Worm (Caenorhabditis elegans) whole organism, L4 larva: ENCODE data around the gene unk-1.

Experiments used
- D1046.2 ChIP-seq: fragments of 200-800 bp; sonication (Bioruptor generic); IDR thresholded peaks from 2 replicates; pipeline ENCODE4 v1.3.6; 2022; ENCODE audit warnings: missing genetic modification characterization, missing compliant biosample characterization
- F37D6.2 ChIP-seq: sonication (generic microtip); optimal IDR thresholded peaks from 2 replicates; lab custom pipeline; 2016; ENCODE audit warnings: mild to moderate bottlenecking, missing genetic modification characterization, missing compliant biosample characterization
- T26A8.4 ChIP-seq: fragments of 200-800 bp; sonication (Bioruptor generic); IDR thresholded peaks from 2 replicates; pipeline ENCODE4 v1.3.6; 2022; ENCODE audit warnings: missing genetic modification characterization, missing compliant biosample characterization
- Y48G9A.11 ChIP-seq: fragments of 200-800 bp; sonication (Bioruptor generic); IDR thresholded peaks from 2 replicates; pipeline ENCODE4 v1.3.6; 2022; ENCODE audit warnings: missing genetic modification reagents, missing genetic modification characterization, missing compliant biosample characterization
- Y75B8A.6 ChIP-seq: fragments of 200-800 bp; sonication (Bioruptor generic); IDR thresholded peaks from 2 replicates; pipeline ENCODE4 v1.3.6; 2022; ENCODE audit warnings: missing genetic modification reagents, missing genetic modification characterization, missing compliant biosample characterization
- ZK337.2 ChIP-seq: fragments of 200-800 bp; sonication (Bioruptor generic); IDR thresholded peaks from 2 replicates; pipeline ENCODE4 v1.3.6; 2022; ENCODE audit warnings: missing genetic modification reagents, missing genetic modification characterization, missing compliant biosample characterization
- arid-1 ChIP-seq: fragments of 200-800 bp; sonication (Bioruptor generic); conservative IDR thresholded peaks from 2 replicates; pipeline ENCODE4 v1.3.6; 2022; ENCODE audit warnings: missing genetic modification reagents, missing genetic modification characterization, missing compliant biosample characterization
- attf-4 ChIP-seq: sonication (generic microtip); optimal IDR thresholded peaks from 3 replicates; lab custom pipeline; 2017; ENCODE audit warnings: missing biosample characterization, missing genetic modification characterization
- ctbp-1 ChIP-seq: fragments of 200-800 bp; sonication (Bioruptor generic); IDR thresholded peaks from 2 replicates; pipeline ENCODE4 v1.3.6; 2022; ENCODE audit warnings: missing genetic modification reagents, missing genetic modification characterization, missing compliant biosample characterization
- daf-12 ChIP-seq: fragments of 150-350 bp; optimal IDR thresholded peaks from 2 replicates; lab custom pipeline; 2014; ENCODE audit warnings: missing biosample characterization, missing genetic modification reagents, missing genetic modification characterization
- daf-16 ChIP-seq, 3 experiments: sonication (generic microtip); optimal IDR thresholded peaks; 2 replicates each; lab custom pipeline; 2016 to 2017; ENCODE audit warnings: missing genetic modification characterization in 3 of 3, missing genetic modification reagents in 3 of 3, mild to moderate bottlenecking in 2 of 3, missing compliant biosample characterization in 2 of 3, missing biosample characterization in 1 of 3, moderate library complexity in 1 of 3
- daf-8 ChIP-seq: fragments of 200-800 bp; sonication (Bioruptor generic); IDR thresholded peaks from 2 replicates; pipeline ENCODE4 v1.3.6; 2022; ENCODE audit warnings: missing genetic modification characterization, missing compliant biosample characterization
- dmd-8 ChIP-seq: fragments of 200-800 bp; sonication (Bioruptor generic); IDR thresholded peaks from 2 replicates; pipeline ENCODE4 v1.3.6; 2022; ENCODE audit warnings: missing genetic modification characterization, missing compliant biosample characterization
- dve-1 ChIP-seq: sonication (generic microtip); optimal IDR thresholded peaks from 2 replicates; lab custom pipeline; 2017; ENCODE audit warnings: antibody characterized with exemption, mild to moderate bottlenecking, missing genetic modification characterization, missing compliant biosample characterization; ENCODE audit not compliant: insufficient read depth
- egl-27 ChIP-seq: sonication (generic microtip); optimal IDR thresholded peaks from 3 replicates; lab custom pipeline; 2017; ENCODE audit warnings: missing biosample characterization, missing genetic modification reagents, missing genetic modification characterization
- fos-1 ChIP-seq: fragments of 150-350 bp; optimal IDR thresholded peaks from 2 replicates; lab custom pipeline; 2014; ENCODE audit warnings: missing biosample characterization, missing genetic modification characterization
- gei-8 ChIP-seq: fragments of 200-800 bp; sonication (Bioruptor generic); optimal IDR thresholded peaks from 2 replicates; lab custom pipeline; 2018; ENCODE audit warnings: mild to moderate bottlenecking, missing genetic modification characterization, missing compliant biosample characterization
- hmg-1.1 ChIP-seq: fragments of 200-800 bp; sonication (Bioruptor generic); IDR thresholded peaks from 2 replicates; pipeline ENCODE4 v1.3.6; 2022; ENCODE audit warnings: missing genetic modification reagents, missing genetic modification characterization, missing compliant biosample characterization
- jun-1 ChIP-seq: fragments of 150-350 bp; optimal IDR thresholded peaks from 2 replicates; lab custom pipeline; 2014; ENCODE audit warnings: missing biosample characterization, missing genetic modification reagents, missing genetic modification characterization
- lin-15B ChIP-seq: fragments of 150-350 bp; sonication (generic microtip); optimal IDR thresholded peaks from 3 replicates; lab custom pipeline; 2014; ENCODE audit warnings: missing biosample characterization, missing genetic modification characterization
- lin-39 ChIP-seq: fragments of 150-350 bp; optimal IDR thresholded peaks from 2 replicates; lab custom pipeline; 2014; ENCODE audit warnings: missing biosample characterization, missing genetic modification reagents, missing genetic modification characterization
- madf-5 ChIP-seq, 2 experiments: fragments of 200-800 bp; sonication (Bioruptor generic); IDR thresholded peaks; 2 replicates each; pipeline ENCODE4 v1.3.6; 2022; ENCODE audit warnings: missing compliant biosample characterization in 2 of 2, missing genetic modification characterization in 2 of 2
- madf-9 ChIP-seq: fragments of 200-800 bp; sonication (Bioruptor generic); conservative IDR thresholded peaks from 2 replicates; pipeline ENCODE4 v1.3.6; 2022; ENCODE audit warnings: missing genetic modification reagents, missing genetic modification characterization, missing compliant biosample characterization
- mep-1 ChIP-seq: fragments of 150-350 bp; sonication (generic microtip); optimal IDR thresholded peaks from 3 replicates; lab custom pipeline; 2014; ENCODE audit warnings: missing biosample characterization, missing genetic modification characterization
- mes-2 ChIP-seq: sonication (generic microtip); optimal IDR thresholded peaks from 2 replicates; lab custom pipeline; 2016; ENCODE audit warnings: missing genotype, mild to moderate bottlenecking, missing genetic modification characterization, missing compliant biosample characterization; ENCODE audit not compliant: poor library complexity, severe bottlenecking
- nhr-237 ChIP-seq: sonication (generic microtip); optimal IDR thresholded peaks from 2 replicates; lab custom pipeline; 2017; ENCODE audit warnings: missing biosample characterization, missing genetic modification characterization
- nhr-76 ChIP-seq: fragments of 150-350 bp; optimal IDR thresholded peaks from 2 replicates; lab custom pipeline; 2014; ENCODE audit warnings: missing biosample characterization, missing genetic modification characterization
- pha-4 ChIP-seq, 2 experiments: fragments of 150-350 bp in 1 of 2; fragments of 200-800 bp in 1 of 2; sonication (Bioruptor generic) in 1 of 2; IDR thresholded peaks in 1 of 2; optimal IDR thresholded peaks in 1 of 2; 2 replicates each; pipeline versions ENCODE4 v1.3.6 to Lab custom; 2014 to 2022; ENCODE audit warnings: missing genetic modification characterization in 2 of 2, missing genetic modification reagents in 2 of 2, missing biosample characterization in 1 of 2, missing compliant biosample characterization in 1 of 2
- php-3 ChIP-seq: fragments of 200-800 bp; sonication (Bioruptor generic); IDR thresholded peaks from 2 replicates; pipeline ENCODE4 v1.3.6; 2022; ENCODE audit warnings: missing genetic modification reagents, missing genetic modification characterization, missing compliant biosample characterization
- rbr-2 ChIP-seq: sonication (generic microtip); optimal IDR thresholded peaks from 2 replicates; lab custom pipeline; 2016; ENCODE audit warnings: missing genotype, missing genetic modification characterization, missing compliant biosample characterization
- sdz-12 ChIP-seq: fragments of 200-800 bp; sonication (Bioruptor generic); optimal IDR thresholded peaks from 2 replicates; lab custom pipeline; 2018; ENCODE audit warnings: mild to moderate bottlenecking, missing genetic modification characterization, missing compliant biosample characterization
- snpc-1.2 ChIP-seq: fragments of 200-800 bp; sonication (Bioruptor generic); IDR thresholded peaks from 2 replicates; pipeline ENCODE4 v1.3.6; 2022; ENCODE audit warnings: missing genetic modification reagents, missing genetic modification characterization, missing compliant biosample characterization
- spr-1 ChIP-seq: sonication (generic microtip); optimal IDR thresholded peaks from 2 replicates; lab custom pipeline; 2016; ENCODE audit warnings: mild to moderate bottlenecking, missing genetic modification characterization, missing compliant biosample characterization
- tra-1 ChIP-seq: fragments of 200-800 bp; sonication (Bioruptor generic); IDR thresholded peaks from 2 replicates; pipeline ENCODE4 v1.3.6; 2022; ENCODE audit warnings: missing genetic modification reagents, missing genetic modification characterization, missing compliant biosample characterization
- vab-7 ChIP-seq: fragments of 200-800 bp; sonication (Bioruptor generic); IDR thresholded peaks from 2 replicates; pipeline ENCODE4 v1.3.6; 2022; ENCODE audit warnings: missing genetic modification reagents, missing genetic modification characterization, missing compliant biosample characterization
- zfp-2 ChIP-seq: sonication (generic microtip); optimal IDR thresholded peaks from 2 replicates; lab custom pipeline; 2016; ENCODE audit warnings: mild to moderate bottlenecking, missing genetic modification characterization, missing compliant biosample characterization
- zip-11 ChIP-seq: fragments of 200-800 bp; sonication (Bioruptor generic); IDR thresholded peaks from 2 replicates; pipeline ENCODE4 v1.3.6; 2022; ENCODE audit warnings: missing genetic modification characterization, missing compliant biosample characterization
- ztf-11 ChIP-seq: fragments of 150-350 bp; optimal IDR thresholded peaks from 2 replicates; lab custom pipeline; 2014; ENCODE audit warnings: missing biosample characterization, missing genetic modification characterization

Gene unk-1

DNA sequence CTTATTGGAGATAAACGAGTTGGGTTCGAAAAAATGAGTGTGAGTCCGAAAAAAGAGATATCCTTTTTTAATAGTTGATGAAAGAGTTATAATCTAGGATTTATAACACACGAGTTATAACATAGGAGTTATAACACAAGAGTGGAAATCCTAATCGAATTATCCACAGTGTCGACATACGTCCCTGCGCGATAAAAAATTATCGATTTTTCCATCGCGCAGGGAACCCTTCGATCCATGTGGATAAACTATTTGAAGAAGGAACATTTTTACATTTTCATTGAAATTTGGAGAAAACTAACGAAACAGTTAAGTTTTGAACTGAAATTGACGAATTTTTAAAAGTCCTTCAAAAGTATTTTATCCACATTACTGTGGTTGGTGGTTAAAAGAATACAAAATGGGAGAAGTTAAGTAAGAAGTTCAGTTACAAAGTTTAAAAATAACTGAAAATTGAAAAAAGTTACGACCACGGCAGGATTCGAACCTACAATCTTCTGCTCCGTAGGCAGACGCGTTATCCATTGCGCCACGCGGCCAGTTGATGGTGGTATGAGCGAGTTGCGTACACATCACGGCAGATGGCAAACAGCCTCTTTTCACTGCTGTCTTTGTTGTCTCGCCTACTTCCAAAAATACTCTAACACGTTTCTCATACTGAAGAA is 21.6 kb downstream of the unk-1 start (continued):
- TF ChIP-seq rbr-2 (peak; percentile 98), snpc-1.2 (GFP tag; lab: Robert Waterston, UW) (peak; percentile 83), spr-1 (tag; lab: Kevin White, UChicago) (peak; percentile 97), lin-39 (peak; percentile 93), mep-1 (tag; lab: Kevin White, UChicago) (peak; percentile 100), T26A8.4 (GFP tag; lab: Robert Waterston, UW) (peak; percentile 100), daf-16 (GFP tag; optimal IDR thresholded peaks at IDR 0.05; lab: Kevin White, UChicago) (peak; percentile 96 to 98), daf-16 (tag; optimal IDR thresholded peaks at IDR 0.05; lab: Kevin White, UChicago) (peak; percentile 60), sdz-12 (no peak), dve-1 (tag; lab: Kevin White, UChicago) (peak; percentile 100), dmd-8 (GFP tag; lab: Robert Waterston, UW) (peak; percentile 90), hmg-1.1 (peak; percentile 99), ZK337.2 (peak; percentile 93), egl-27 (tag; lab: Kevin White, UChicago) (peak; percentile 84), D1046.2 (GFP tag; lab: Robert Waterston, UW) (peak; percentile 82), Y75B8A.6 (GFP tag; lab: Robert Waterston, UW) (peak; percentile 52; the same call in 1 of the 2 replicates), madf-9 (GFP tag; lab: Robert Waterston, UW) (peak; percentile 98), mes-2 (tag; lab: Kevin White, UChicago) (peak; percentile 98)

DNA sequence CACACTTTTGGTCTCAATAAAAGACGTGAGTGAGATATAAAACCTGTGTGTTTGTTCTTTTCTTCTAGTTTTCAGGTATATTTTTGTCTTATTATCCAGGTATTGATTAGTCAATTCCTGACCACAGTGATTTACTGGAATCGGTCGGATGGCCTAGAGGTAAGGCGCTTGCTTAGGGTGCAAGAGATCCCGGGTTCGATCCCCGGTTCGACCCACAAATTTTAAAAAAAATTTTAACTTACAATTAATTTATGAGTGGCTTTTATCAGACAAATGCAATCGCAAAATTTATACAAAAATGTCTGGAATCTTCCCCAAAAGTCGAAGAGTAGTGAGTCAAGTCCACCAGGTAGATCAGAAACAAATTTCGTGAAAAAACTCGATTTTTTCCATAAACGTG is 22.6 kb downstream of the unk-1 start:
- TF ChIP-seq pha-4 (GFP tag; IDR thresholded peaks at IDR 0.05; lab: Robert Waterston, UW) (peak; percentile 46; the same call in 1 of the 2 replicates), pha-4 (tag; optimal IDR thresholded peaks at IDR 0.05; lab: Kevin White, UChicago) (no peak), arid-1 (GFP tag; lab: Robert Waterston, UW) (0 out of 2 replicates have a peak, but pooled peaks have one; percentile 55), snpc-1.2 (GFP tag; lab: Robert Waterston, UW) (peak; percentile 85), madf-5 (GFP tag; IDR thresholded peaks at IDR 0.05; lab: Robert Waterston, UW) (no peak)

ce11 chrX:8040967-8041366 is 26.2 kb downstream of the unk-1 start, which contains the start of gene xol-1:
Gene xol-1 (plus strand): TSS chrX:8041313.
- no peak for TF ChIP-seq mep-1 (tag; lab: Kevin White, UChicago)
- peak; percentile 77 for TF ChIP-seq tra-1 (GFP tag; lab: Robert Waterston, UW)
- no peak for TF ChIP-seq nhr-237
- TF ChIP-seq spr-1 (tag; lab: Kevin White, UChicago), result no peak
- TF ChIP-seq daf-12 (tag; lab: Kevin White, UChicago), result no peak
- no peak for TF ChIP-seq fos-1 (tag; lab: Kevin White, UChicago)
- no peak for TF ChIP-seq daf-8 (GFP tag; lab: Robert Waterston, UW)

ce11 chrX:8045152-8045551 is 30.4 kb downstream of the unk-1 start, which contains the start of gene C18A11.4:
Gene C18A11.4 (plus strand): TSS chrX:8045518.
- no peak for TF ChIP-seq Y48G9A.11 (GFP tag; lab: Robert Waterston, UW)
- no peak for TF ChIP-seq zfp-2
- no peak for TF ChIP-seq ztf-11 (tag; lab: Kevin White, UChicago)
- TF ChIP-seq zip-11 (GFP tag; lab: Robert Waterston, UW), result no peak
- no peak for TF ChIP-seq arid-1 (GFP tag; lab: Robert Waterston, UW)
- no peak for TF ChIP-seq ctbp-1 (GFP tag; lab: Robert Waterston, UW)
- no peak for TF ChIP-seq php-3 (GFP tag; lab: Robert Waterston, UW)
- TF ChIP-seq pha-4 (GFP tag; IDR thresholded peaks at IDR 0.05; lab: Robert Waterston, UW), result no peak
- TF ChIP-seq pha-4 (tag; optimal IDR thresholded peaks at IDR 0.05; lab: Kevin White, UChicago), result no peak
- no peak for TF ChIP-seq F37D6.2 (tag; lab: Kevin White, UChicago)
- TF ChIP-seq fos-1 (tag; lab: Kevin White, UChicago), result no peak
- no peak for TF ChIP-seq attf-4 (tag; lab: Kevin White, UChicago)
- no peak for TF ChIP-seq jun-1 (tag; lab: Kevin White, UChicago)
- no peak for TF ChIP-seq lin-15B (tag; lab: Kevin White, UChicago)
- no peak for TF ChIP-seq nhr-76 (tag; lab: Kevin White, UChicago)
- no peak for TF ChIP-seq gei-8 (GFP tag; lab: Kevin White, UChicago)
- TF ChIP-seq vab-7 (GFP tag; lab: Robert Waterston, UW), result no peak
